Worm (Caenorhabditis elegans) whole organism, early embryonic: ENCODE data around the gene Y44A6D.5.

Source experiments
- ama-1 ChIP-seq: fragments of 150-350 bp; optimal IDR thresholded peaks from 2 replicates; lab custom pipeline; 2014
- ets-7 ChIP-seq: sonication (generic microtip); optimal IDR thresholded peaks from 2 replicates; lab custom pipeline; 2016; ENCODE audit warnings: missing genotype, missing genetic modification characterization, missing compliant biosample characterization

DNA sequence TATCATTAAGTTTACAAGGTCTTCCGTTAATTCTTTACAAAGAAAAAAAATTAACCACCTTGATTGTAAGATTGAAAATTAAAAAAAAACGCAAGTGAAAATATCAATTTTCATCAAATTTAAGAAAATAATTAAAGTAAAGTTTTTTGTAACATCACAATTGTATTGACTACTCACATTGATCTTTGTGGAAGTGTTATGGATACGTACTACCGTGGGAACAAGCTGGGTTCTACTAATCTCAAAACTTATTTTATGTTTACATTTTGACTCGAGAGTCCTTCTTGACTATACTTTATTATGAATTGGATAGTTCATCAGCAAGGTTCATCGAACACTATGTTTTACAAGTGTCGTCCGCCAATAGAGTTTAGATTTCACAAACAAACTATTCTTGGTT lies 26.7 kb upstream of the Y44A6D.5 start, which contains the start of gene num-1:
- no peak for TF ChIP-seq ama-1 (lab: Kevin White, UChicago)
- TF ChIP-seq ets-7: no peak
